Fruit fly (Drosophila melanogaster): ENCODE measurements around the gene CG31104.

dm6 chr3R:25309175-25309574 is 23.9 kb downstream of the CG31104 start:
- no peak for TF ChIP-seq CG9705 (GFP tag; optimal IDR thresholded peaks at IDR 0.05)
- TF ChIP-seq lola (GFP tag; optimal IDR thresholded peaks at IDR 0.05): no peak
- TF ChIP-seq CG32264 (GFP tag; optimal IDR thresholded peaks at IDR 0.05): no peak
